Worm (Caenorhabditis elegans) whole organism, mixed stage, embryonic: Measurements from ENCODE around the gene C16D9.5.

Experiments
- bed-3 ChIP-seq: fragments of 200-800 bp; sonication (Bioruptor generic); optimal IDR thresholded peaks from 3 replicates; lab custom pipeline; 2018; ENCODE audit warnings: mild to moderate bottlenecking, missing genetic modification characterization, moderate library complexity, missing compliant biosample characterization
- ceh-43 ChIP-seq: fragments of 200-800 bp; sonication (Bioruptor generic); optimal IDR thresholded peaks from 2 replicates; lab custom pipeline; 2018; ENCODE audit warnings: mild to moderate bottlenecking, missing genetic modification characterization, moderate library complexity, missing compliant biosample characterization
- elt-3 ChIP-seq: fragments of 150-350 bp; optimal IDR thresholded peaks from 2 replicates; lab custom pipeline; 2014; ENCODE audit warnings: missing biosample characterization, missing genetic modification characterization
- lin-13 ChIP-seq: fragments of 150-350 bp; optimal IDR thresholded peaks from 2 replicates; lab custom pipeline; 2014; ENCODE audit warnings: missing biosample characterization, missing genetic modification characterization
- mab-5 ChIP-seq: fragments of 150-350 bp; optimal IDR thresholded peaks from 2 replicates; lab custom pipeline; 2014; ENCODE audit warnings: missing biosample characterization, missing genetic modification characterization
- snpc-4 ChIP-seq: fragments of 150-350 bp; optimal IDR thresholded peaks from 2 replicates; lab custom pipeline; 2014; ENCODE audit warnings: missing biosample characterization, missing genetic modification characterization
- sptf-1 ChIP-seq: sonication (generic microtip); optimal IDR thresholded peaks from 2 replicates; lab custom pipeline; 2017; ENCODE audit warnings: mild to moderate bottlenecking, missing genetic modification characterization, moderate library complexity, missing compliant biosample characterization
- unc-62 ChIP-seq: fragments of 150-350 bp; optimal IDR thresholded peaks from 2 replicates; lab custom pipeline; 2014; ENCODE audit warnings: missing biosample characterization, missing genetic modification reagents, missing genetic modification characterization

DNA sequence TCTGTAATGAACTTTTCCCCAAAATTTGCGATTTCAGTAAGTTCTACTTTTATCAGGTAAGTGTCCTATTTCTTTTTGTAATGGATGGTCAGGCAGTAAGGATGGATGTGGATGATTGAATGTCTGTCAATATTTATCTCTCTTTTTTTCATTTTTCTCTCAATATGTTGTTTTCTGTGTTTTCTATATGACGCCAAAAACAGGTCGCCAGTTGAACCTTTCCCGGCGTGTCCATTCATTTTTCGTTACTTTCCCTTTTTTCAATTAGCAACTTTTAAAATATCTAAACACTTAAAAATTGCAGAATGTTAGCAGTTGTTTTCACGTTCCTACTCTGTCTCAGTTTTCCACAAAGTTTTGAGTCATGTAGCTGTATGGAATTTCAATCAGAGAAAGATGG, 38.4 kb downstream of the C16D9.5 start, which contains the start of gene timp-1:
- no peak for TF ChIP-seq sptf-1 (tag; lab: Kevin White, UChicago)
- TF ChIP-seq elt-3 = no peak
- TF ChIP-seq snpc-4 = no peak
- TF ChIP-seq unc-62 (GFP tag; lab: Kevin White, UChicago) = no peak
- TF ChIP-seq lin-13 = no peak
- TF ChIP-seq mab-5 = no peak
- no peak for TF ChIP-seq bed-3
- TF ChIP-seq ceh-43 (GFP tag; lab: Kevin White, UChicago) = no peak
